Worm (Caenorhabditis elegans) whole organism, mixed stage, embryonic: Measurements from ENCODE around the gene lsy-12.

ENCODE experiments used
- bed-3 ChIP-seq: fragments of 200-800 bp; sonication (Bioruptor generic); optimal IDR thresholded peaks from 3 replicates; lab custom pipeline; 2018; ENCODE audit warnings: mild to moderate bottlenecking, missing genetic modification characterization, moderate library complexity, missing compliant biosample characterization
- blmp-1 ChIP-seq: fragments of 150-350 bp; optimal IDR thresholded peaks from 2 replicates; lab custom pipeline; 2014; ENCODE audit warnings: missing biosample characterization, missing genetic modification characterization
- ceh-39 ChIP-seq: fragments of 150-350 bp; optimal IDR thresholded peaks from 2 replicates; lab custom pipeline; 2014; ENCODE audit warnings: missing biosample characterization, missing genetic modification characterization
- ceh-43 ChIP-seq: fragments of 200-800 bp; sonication (Bioruptor generic); optimal IDR thresholded peaks from 2 replicates; lab custom pipeline; 2018; ENCODE audit warnings: mild to moderate bottlenecking, missing genetic modification characterization, moderate library complexity, missing compliant biosample characterization
- ceh-83 ChIP-seq: fragments of 200-800 bp; sonication (Bioruptor generic); optimal IDR thresholded peaks from 2 replicates; lab custom pipeline; 2018; ENCODE audit warnings: mild to moderate bottlenecking, missing genetic modification characterization, missing compliant biosample characterization
- ces-1 ChIP-seq: fragments of 150-350 bp; optimal IDR thresholded peaks from 2 replicates; lab custom pipeline; 2014; ENCODE audit warnings: missing biosample characterization, missing genetic modification reagents, missing genetic modification characterization
- drap-1 ChIP-seq: fragments of 200-800 bp; sonication (Bioruptor generic); optimal IDR thresholded peaks from 3 replicates; lab custom pipeline; 2018; ENCODE audit warnings: mild to moderate bottlenecking, missing genetic modification characterization, missing compliant biosample characterization
- elt-1 ChIP-seq: sonication (generic microtip); optimal IDR thresholded peaks from 2 replicates; lab custom pipeline; 2017; ENCODE audit warnings: missing genetic modification characterization, mild to moderate bottlenecking, missing compliant biosample characterization, antibody characterized with exemption, moderate library complexity, borderline replicate concordance; ENCODE audit not compliant: insufficient read depth
- elt-3 ChIP-seq: fragments of 150-350 bp; optimal IDR thresholded peaks from 2 replicates; lab custom pipeline; 2014; ENCODE audit warnings: missing biosample characterization, missing genetic modification characterization
- flh-1 ChIP-seq: fragments of 200-800 bp; sonication (Bioruptor generic); optimal IDR thresholded peaks from 2 replicates; lab custom pipeline; 2018; ENCODE audit warnings: mild to moderate bottlenecking, missing genetic modification characterization, moderate library complexity, missing compliant biosample characterization
- ham-2 ChIP-seq: fragments of 200-800 bp; sonication (Bioruptor generic); optimal IDR thresholded peaks from 2 replicates; lab custom pipeline; 2018; ENCODE audit warnings: mild to moderate bottlenecking, missing genetic modification characterization, missing compliant biosample characterization
- hlh-1 ChIP-seq: fragments of 150-350 bp; optimal IDR thresholded peaks from 2 replicates; lab custom pipeline; 2014; ENCODE audit warnings: missing biosample characterization, missing genetic modification reagents, missing genetic modification characterization
- lin-13 ChIP-seq: fragments of 150-350 bp; optimal IDR thresholded peaks from 2 replicates; lab custom pipeline; 2014; ENCODE audit warnings: missing biosample characterization, missing genetic modification characterization
- lin-32 ChIP-seq: fragments of 200-800 bp; sonication (Bioruptor generic); optimal IDR thresholded peaks from 2 replicates; lab custom pipeline; 2018; ENCODE audit warnings: mild to moderate bottlenecking, missing genetic modification characterization, missing compliant biosample characterization
- lsy-2 ChIP-seq: fragments of 150-350 bp; optimal IDR thresholded peaks from 2 replicates; lab custom pipeline; 2014; ENCODE audit warnings: missing biosample characterization, missing genetic modification characterization
- mab-5 ChIP-seq: fragments of 150-350 bp; optimal IDR thresholded peaks from 2 replicates; lab custom pipeline; 2014; ENCODE audit warnings: missing biosample characterization, missing genetic modification characterization
- mep-1 ChIP-seq: fragments of 150-350 bp; optimal IDR thresholded peaks from 2 replicates; lab custom pipeline; 2017; ENCODE audit warnings: missing biosample characterization, missing genetic modification reagents, missing genetic modification characterization, inconsistent platforms
- nhr-12 ChIP-seq: fragments of 150-350 bp; optimal IDR thresholded peaks from 2 replicates; lab custom pipeline; 2014; ENCODE audit warnings: missing biosample characterization, missing genetic modification characterization
- nhr-2 ChIP-seq: fragments of 150-350 bp; optimal IDR thresholded peaks from 2 replicates; lab custom pipeline; 2014; ENCODE audit warnings: missing biosample characterization, missing genetic modification characterization
- nhr-237 ChIP-seq: fragments of 150-350 bp; optimal IDR thresholded peaks from 2 replicates; lab custom pipeline; 2014; ENCODE audit warnings: missing biosample characterization, missing genetic modification characterization
- nhr-28 ChIP-seq: fragments of 150-350 bp; optimal IDR thresholded peaks from 2 replicates; lab custom pipeline; 2014; ENCODE audit warnings: missing biosample characterization, missing genetic modification characterization
- pha-4 ChIP-seq: fragments of 150-350 bp; optimal IDR thresholded peaks from 2 replicates; lab custom pipeline; 2018; ENCODE audit warnings: missing biosample characterization, missing genetic modification reagents, missing genetic modification characterization
- sem-2 ChIP-seq: fragments of 200-800 bp; sonication (Bioruptor generic); optimal IDR thresholded peaks from 2 replicates; lab custom pipeline; 2018; ENCODE audit warnings: mild to moderate bottlenecking, missing genetic modification characterization, missing compliant biosample characterization
- snpc-4 ChIP-seq: fragments of 150-350 bp; optimal IDR thresholded peaks from 2 replicates; lab custom pipeline; 2014; ENCODE audit warnings: missing biosample characterization, missing genetic modification characterization
- sptf-1 ChIP-seq: sonication (generic microtip); optimal IDR thresholded peaks from 2 replicates; lab custom pipeline; 2017; ENCODE audit warnings: mild to moderate bottlenecking, missing genetic modification characterization, moderate library complexity, missing compliant biosample characterization
- tbx-8 ChIP-seq: fragments of 200-800 bp; sonication (Bioruptor generic); optimal IDR thresholded peaks from 2 replicates; lab custom pipeline; 2018; ENCODE audit warnings: mild to moderate bottlenecking, missing genetic modification characterization, moderate library complexity, missing compliant biosample characterization
- unc-120 ChIP-seq: sonication (generic microtip); optimal IDR thresholded peaks from 2 replicates; lab custom pipeline; 2017; ENCODE audit warnings: missing genetic modification characterization, missing compliant biosample characterization; ENCODE audit not compliant: poor library complexity, severe bottlenecking
- unc-39 ChIP-seq: fragments of 150-350 bp; optimal IDR thresholded peaks from 2 replicates; lab custom pipeline; 2014; ENCODE audit warnings: missing biosample characterization, missing genetic modification characterization
- unc-62 ChIP-seq: fragments of 150-350 bp; optimal IDR thresholded peaks from 2 replicates; lab custom pipeline; 2014; ENCODE audit warnings: missing biosample characterization, missing genetic modification reagents, missing genetic modification characterization
- zip-8 ChIP-seq: fragments of 150-350 bp; optimal IDR thresholded peaks from 2 replicates; lab custom pipeline; 2014; ENCODE audit warnings: missing biosample characterization, missing genetic modification characterization
- ztf-11 ChIP-seq: fragments of 150-350 bp; optimal IDR thresholded peaks from 2 replicates; lab custom pipeline; 2014; ENCODE audit warnings: missing biosample characterization, missing genetic modification characterization

The lsy-12 gene

DNA sequence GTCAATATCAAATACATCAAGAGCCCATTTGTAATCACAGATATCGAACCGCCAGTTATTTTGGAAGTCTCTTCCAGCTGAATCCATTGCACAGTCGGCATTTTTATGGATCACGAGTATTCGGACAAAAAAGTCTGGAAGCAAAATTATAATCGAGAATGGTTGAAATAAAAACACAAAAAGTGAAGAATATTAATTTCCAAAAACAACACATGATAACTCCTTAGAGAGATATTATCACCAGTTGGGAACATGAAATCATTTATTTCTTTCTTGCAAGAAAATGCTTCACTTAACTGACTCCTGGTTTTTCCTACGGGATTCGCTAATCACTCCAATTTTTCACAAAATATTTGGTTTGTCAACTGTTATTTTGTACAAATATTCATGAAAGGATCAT, 35.6 kb downstream of the lsy-12 start, which contains the start of gene str-2:
Gene str-2 (minus strand): TSS at position 101 of the 400 bp plus-strand sequence.
- TF ChIP-seq unc-120 (tag; lab: Kevin White, UChicago) (no peak), ceh-39 (tag; lab: Kevin White, UChicago) (no peak), zip-8 (no peak), nhr-28 (tag; lab: Kevin White, UChicago) (no peak), ceh-43 (GFP tag; lab: Kevin White, UChicago) (no peak), unc-39 (no peak), ceh-83 (GFP tag; lab: Kevin White, UChicago) (no peak), snpc-4 (tag; lab: Kevin White, UChicago) (no peak), ces-1 (GFP tag; lab: Kevin White, UChicago) (no peak), tbx-8 (GFP tag; lab: Kevin White, UChicago) (no peak), nhr-237 (no peak), elt-3 (tag; lab: Kevin White, UChicago) (no peak), ham-2 (GFP tag; lab: Kevin White, UChicago) (no peak), sem-2 (GFP tag; lab: Kevin White, UChicago) (no peak), flh-1 (GFP tag; lab: Kevin White, UChicago) (no peak)
- TF ChIP-seq, all 35 proteins: peak for 0

ce11 chrV:9821724-9822123, 38.0 kb downstream of the lsy-12 start, which contains the start of gene str-193:
TSS of gene str-193 (minus strand) at chrV:9821824.
- TF ChIP-seq mep-1 (tag; lab: Kevin White, UChicago) (no peak), zip-8 (no peak), ham-2 (GFP tag; lab: Kevin White, UChicago) (no peak), unc-62 (no peak), lin-32 (GFP tag; lab: Kevin White, UChicago) (no peak), elt-1 (no peak), nhr-2 (tag; lab: Kevin White, UChicago) (no peak), nhr-12 (tag; lab: Kevin White, UChicago) (no peak), pha-4 (no peak), unc-39 (no peak)

DNA sequence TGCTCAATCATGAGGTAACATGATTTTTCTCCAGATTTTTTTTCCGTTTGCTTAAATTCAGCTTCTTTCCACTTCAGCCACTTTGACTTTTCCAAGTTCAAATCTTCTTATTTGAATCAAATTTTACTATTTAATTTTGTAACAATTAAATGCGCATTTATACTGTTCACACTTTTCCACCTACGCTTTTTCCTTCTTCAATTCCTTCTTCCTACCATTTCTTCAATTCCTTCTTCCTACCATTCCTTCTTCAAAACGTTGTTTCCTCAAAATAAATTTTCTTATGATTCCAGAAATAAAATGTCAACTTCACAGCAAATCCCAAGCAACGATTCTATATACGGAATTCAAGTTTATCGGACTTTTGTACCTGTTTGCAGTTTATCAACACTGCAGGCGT, 43.4 kb downstream of the lsy-12 start, which contains the start of gene sru-31:
Gene sru-31 (plus strand): TSS at position 301 of the 400 bp plus-strand sequence.
- TF ChIP-seq mab-5 (no peak), unc-39 (no peak), ham-2 (GFP tag; lab: Kevin White, UChicago) (no peak), sem-2 (GFP tag; lab: Kevin White, UChicago) (no peak), unc-62 (no peak), nhr-28 (tag; lab: Kevin White, UChicago) (no peak), unc-120 (tag; lab: Kevin White, UChicago) (no peak)

ce11 chrV:9813527-9813926, 46.2 kb downstream of the lsy-12 start, which contains the start of gene sru-30:
TSS of gene sru-30 (plus strand) at chrV:9813827.
- TF ChIP-seq nhr-28 (tag; lab: Kevin White, UChicago) (no peak), flh-1 (GFP tag; lab: Kevin White, UChicago) (no peak), lin-32 (GFP tag; lab: Kevin White, UChicago) (no peak), elt-1 (no peak), hlh-1 (no peak), ceh-39 (tag; lab: Kevin White, UChicago) (no peak), mep-1 (tag; lab: Kevin White, UChicago) (no peak), ztf-11 (no peak), lsy-2 (no peak), sptf-1 (tag; lab: Kevin White, UChicago) (no peak), nhr-237 (no peak)
- TF ChIP-seq, all 35 proteins: peak for 0

DNA sequence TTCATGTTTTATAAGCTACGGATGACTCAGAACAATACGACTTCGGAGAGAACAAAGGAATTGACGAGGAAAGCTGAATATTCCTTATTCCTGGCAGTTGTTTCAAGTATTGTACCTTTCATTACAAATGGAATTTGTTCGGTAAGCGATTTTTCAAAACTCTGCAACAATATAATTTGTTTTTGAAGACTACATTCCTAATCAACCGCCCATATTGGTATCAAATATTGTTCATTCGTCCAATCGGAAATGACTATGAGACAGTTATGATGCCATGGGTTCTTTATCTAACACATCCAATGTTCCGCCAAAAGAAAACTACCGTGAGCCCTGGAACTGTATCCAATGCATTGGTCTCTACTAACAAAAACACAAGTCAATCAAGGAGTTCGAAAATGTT, 47.5 kb downstream of the lsy-12 start:
- TF ChIP-seq tbx-8 (GFP tag; lab: Kevin White, UChicago) (no peak), snpc-4 (tag; lab: Kevin White, UChicago) (no peak), lin-13 (no peak), flh-1 (GFP tag; lab: Kevin White, UChicago) (no peak), elt-3 (tag; lab: Kevin White, UChicago) (no peak)

DNA sequence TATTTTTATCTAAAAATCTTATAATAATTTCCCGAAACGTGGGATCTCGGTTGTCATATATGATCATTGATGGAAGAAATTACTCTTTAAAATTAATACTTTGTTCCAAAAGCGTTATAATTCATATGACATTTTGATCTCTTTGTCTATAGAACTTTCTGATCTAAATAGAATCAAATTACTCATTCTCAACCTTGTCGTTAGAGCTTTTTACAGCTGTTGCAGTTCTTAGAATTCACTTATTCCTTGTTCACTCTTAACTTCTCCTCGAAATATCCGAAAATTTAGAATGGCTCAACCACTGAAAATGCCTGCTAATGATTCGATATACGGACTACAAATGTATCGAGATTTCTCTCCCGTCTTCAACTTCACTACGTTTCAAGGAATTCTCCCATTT, 48.6 kb downstream of the lsy-12 start, which contains the start of gene sru-29:
Gene sru-29 (plus strand): TSS at position 301 of the 400 bp plus-strand sequence.
- no peak for TF ChIP-seq mep-1 (tag; lab: Kevin White, UChicago)
- no peak for TF ChIP-seq snpc-4 (tag; lab: Kevin White, UChicago)
- TF ChIP-seq blmp-1: no peak
- TF ChIP-seq drap-1 (GFP tag; lab: Kevin White, UChicago): no peak
- no peak for TF ChIP-seq bed-3 (GFP tag; lab: Kevin White, UChicago)
- no peak for TF ChIP-seq elt-3 (tag; lab: Kevin White, UChicago)
- TF ChIP-seq zip-8: no peak
- no peak for TF ChIP-seq mab-5
- TF ChIP-seq sptf-1 (tag; lab: Kevin White, UChicago): no peak
- no peak for TF ChIP-seq lsy-2
- no peak for TF ChIP-seq ceh-39 (tag; lab: Kevin White, UChicago)
- no peak for TF ChIP-seq nhr-28 (tag; lab: Kevin White, UChicago)
- TF ChIP-seq lin-32 (GFP tag; lab: Kevin White, UChicago): no peak
- TF ChIP-seq ceh-83 (GFP tag; lab: Kevin White, UChicago): no peak
- no peak for TF ChIP-seq elt-1
- TF ChIP-seq tbx-8 (GFP tag; lab: Kevin White, UChicago): no peak
- no peak for TF ChIP-seq ztf-11
- TF ChIP-seq flh-1 (GFP tag; lab: Kevin White, UChicago): no peak
- TF ChIP-seq unc-62: no peak
- TF ChIP-seq pha-4: no peak
